Fruit fly (Drosophila melanogaster) whole organism, embryonic: ENCODE data around the gene teq.

ENCODE experiments used
- Asciz ChIP-seq: fragments of 200-800 bp; sonication (Bioruptor generic); optimal IDR thresholded peaks from 2 replicates; lab custom pipeline; 2017; ENCODE audit warnings: missing biosample characterization, mild to moderate bottlenecking, missing genetic modification characterization, missing genetic modification reagents
- CG10209 ChIP-seq: fragments of 200-800 bp; sonication (Bioruptor generic); optimal IDR thresholded peaks from 3 replicates; lab custom pipeline; 2017; ENCODE audit warnings: missing biosample characterization, mild to moderate bottlenecking, missing genetic modification characterization, missing genetic modification reagents
- CG10366 ChIP-seq: fragments of 200-800 bp; sonication (Bioruptor generic); IDR thresholded peaks from 2 replicates; pipeline ENCODE4 v1.3.6; 2022; ENCODE audit warnings: missing biosample characterization, missing genetic modification characterization
- CG11247 ChIP-seq: fragments of 200-800 bp; sonication (Bioruptor generic); IDR thresholded peaks from 2 replicates; pipeline ENCODE4 v1.3.6; 2022; ENCODE audit warnings: missing biosample characterization, missing genetic modification characterization
- CG11695 ChIP-seq: fragments of 200-800 bp; sonication (Bioruptor generic); IDR thresholded peaks from 3 replicates; pipeline ENCODE4 v1.3.6; 2022; ENCODE audit warnings: missing biosample characterization, missing genetic modification characterization
- CG12391 ChIP-seq: fragments of 200-800 bp; sonication (Bioruptor generic); optimal IDR thresholded peaks from 3 replicates; lab custom pipeline; 2018; ENCODE audit warnings: missing biosample characterization, mild to moderate bottlenecking, missing genetic modification characterization, moderate library complexity
- CG14050 ChIP-seq: fragments of 200-800 bp; sonication (Bioruptor generic); IDR thresholded peaks from 3 replicates; pipeline ENCODE4 v1.3.6; 2022; ENCODE audit warnings: missing biosample characterization, missing genetic modification characterization
- CG14667 ChIP-seq: fragments of 200-800 bp; sonication (Bioruptor generic); IDR thresholded peaks from 2 replicates; pipeline ENCODE4 v1.3.6; 2022; ENCODE audit warnings: missing biosample characterization, missing genetic modification characterization
- CG15601 ChIP-seq: fragments of 200-800 bp; sonication (Bioruptor generic); optimal IDR thresholded peaks from 3 replicates; lab custom pipeline; 2019; ENCODE audit warnings: missing biosample characterization, mild to moderate bottlenecking, missing genetic modification characterization, moderate library complexity
- CG16815 ChIP-seq: fragments of 200-800 bp; sonication (Bioruptor generic); optimal IDR thresholded peaks from 3 replicates; lab custom pipeline; 2017; ENCODE audit warnings: missing biosample characterization, mild to moderate bottlenecking, missing genetic modification characterization
- CG17328 ChIP-seq: fragments of 200-800 bp; sonication (Bioruptor generic); IDR thresholded peaks from 2 replicates; pipeline ENCODE4 v1.3.6; 2022; ENCODE audit warnings: missing biosample characterization, missing genetic modification characterization
- CG17359 ChIP-seq: fragments of 200-800 bp; sonication (Bioruptor generic); optimal IDR thresholded peaks from 3 replicates; lab custom pipeline; 2018; ENCODE audit warnings: missing biosample characterization, mild to moderate bottlenecking, missing genetic modification characterization, moderate library complexity
- CG17612 ChIP-seq: fragments of 200-800 bp; sonication (Bioruptor generic); IDR thresholded peaks from 2 replicates; pipeline ENCODE4 v1.3.6; 2022; ENCODE audit warnings: missing biosample characterization, missing genetic modification characterization
- CG18599 ChIP-seq: fragments of 200-800 bp; sonication (Bioruptor generic); optimal IDR thresholded peaks from 3 replicates; lab custom pipeline; 2017; ENCODE audit warnings: missing biosample characterization, missing genetic modification characterization, mild to moderate bottlenecking, moderate library complexity, missing genetic modification reagents
- CG2116 ChIP-seq: fragments of 200-800 bp; sonication (Bioruptor generic); optimal IDR thresholded peaks from 3 replicates; lab custom pipeline; 2018; ENCODE audit warnings: missing biosample characterization, mild to moderate bottlenecking, missing genetic modification characterization
- CG30431 ChIP-seq: fragments of 200-800 bp; sonication (Bioruptor generic); optimal IDR thresholded peaks from 2 replicates; lab custom pipeline; 2017; ENCODE audit warnings: missing biosample characterization, missing genetic modification characterization
- CG32532 ChIP-seq: fragments of 200-800 bp; sonication (Bioruptor generic); IDR thresholded peaks from 2 replicates; pipeline ENCODE4 v1.3.6; 2022; ENCODE audit warnings: missing biosample characterization, missing genetic modification characterization
- CG7372 ChIP-seq: fragments of 200-800 bp; sonication (Bioruptor generic); IDR thresholded peaks from 2 replicates; pipeline ENCODE4 v1.3.6; 2022; ENCODE audit warnings: missing biosample characterization, missing genetic modification characterization
- CG8290 ChIP-seq, 3 experiments: fragments of 200-800 bp; sonication (Bioruptor generic); optimal IDR thresholded peaks; 2 replicates each; lab custom pipeline; 2016 to 2019; ENCODE audit warnings: missing biosample characterization in 3 of 3, missing genetic modification characterization in 3 of 3, mild to moderate bottlenecking in 2 of 3, moderate library complexity in 1 of 3
- CG8478 ChIP-seq: fragments of >200 bp; optimal IDR thresholded peaks from 2 replicates; lab custom pipeline; 2018
- CG9797 ChIP-seq: fragments of 200-800 bp; sonication (Bioruptor generic); optimal IDR thresholded peaks from 3 replicates; lab custom pipeline; 2018; ENCODE audit warnings: missing biosample characterization, mild to moderate bottlenecking, missing genetic modification characterization
- Camta ChIP-seq: fragments of 200-800 bp; sonication (Bioruptor generic); optimal IDR thresholded peaks from 2 replicates; lab custom pipeline; 2016; ENCODE audit warnings: missing biosample characterization, missing genetic modification characterization
- Dip2 ChIP-seq: fragments of 200-800 bp; sonication (Bioruptor generic); IDR thresholded peaks from 2 replicates; pipeline ENCODE4 v1.3.6; 2022; ENCODE audit warnings: missing biosample characterization, missing genetic modification characterization
- Dp ChIP-seq: fragments of 200-800 bp; sonication (Bioruptor generic); optimal IDR thresholded peaks from 2 replicates; lab custom pipeline; 2018; ENCODE audit warnings: missing biosample characterization, mild to moderate bottlenecking, missing genetic modification characterization, moderate library complexity
- HLHmδ ChIP-seq: fragments of 200-800 bp; sonication (Bioruptor generic); optimal IDR thresholded peaks from 2 replicates; lab custom pipeline; 2018; ENCODE audit warnings: missing biosample characterization, mild to moderate bottlenecking, missing genetic modification characterization, moderate library complexity
- MESR4 ChIP-seq: fragments of 200-800 bp; sonication (Bioruptor generic); optimal IDR thresholded peaks from 2 replicates; lab custom pipeline; 2018; ENCODE audit warnings: missing biosample characterization, mild to moderate bottlenecking, missing genetic modification characterization, moderate library complexity
- Oaz ChIP-seq: fragments of 200-800 bp; sonication (Bioruptor generic); IDR thresholded peaks from 2 replicates; pipeline ENCODE4 v1.3.6; 2022; ENCODE audit warnings: missing biosample characterization, missing genetic modification characterization
- Sox100B ChIP-seq: fragments of 200-800 bp; sonication (Bioruptor generic); optimal IDR thresholded peaks from 3 replicates; lab custom pipeline; 2018; ENCODE audit warnings: missing biosample characterization, mild to moderate bottlenecking, missing genetic modification characterization
- Sry-β ChIP-seq: fragments of 200-800 bp; sonication (Bioruptor generic); optimal IDR thresholded peaks from 2 replicates; lab custom pipeline; 2018; ENCODE audit warnings: missing biosample characterization, mild to moderate bottlenecking, missing genetic modification characterization, moderate library complexity
- ab ChIP-seq: fragments of 200-800 bp; sonication (Bioruptor generic); optimal IDR thresholded peaks from 2 replicates; lab custom pipeline; 2016; ENCODE audit warnings: missing biosample characterization, missing genetic modification characterization
- az2 ChIP-seq: fragments of 200-800 bp; sonication (Bioruptor generic); optimal IDR thresholded peaks from 3 replicates; lab custom pipeline; 2016; ENCODE audit warnings: missing biosample characterization, missing genetic modification characterization
- cg ChIP-seq: fragments of 200-800 bp; sonication (Bioruptor generic); optimal IDR thresholded peaks from 3 replicates; lab custom pipeline; 2019; ENCODE audit warnings: missing biosample characterization, mild to moderate bottlenecking, missing genetic modification characterization, moderate library complexity
- croc ChIP-seq: fragments of 200-800 bp; sonication (Bioruptor generic); conservative IDR thresholded peaks from 3 replicates; pipeline ENCODE4 v1.3.6; 2022; ENCODE audit warnings: missing biosample characterization, missing genetic modification characterization
- dimm ChIP-seq: fragments of 200-800 bp; sonication (Bioruptor generic); IDR thresholded peaks from 2 replicates; pipeline ENCODE4 v1.3.6; 2022; ENCODE audit warnings: missing biosample characterization, missing genetic modification characterization
- ewg ChIP-seq: fragments of 200-800 bp; sonication (Bioruptor generic); optimal IDR thresholded peaks from 3 replicates; lab custom pipeline; 2017; ENCODE audit warnings: mild to moderate bottlenecking, missing biosample characterization, missing genetic modification reagents, missing genetic modification characterization
- fd102C ChIP-seq: fragments of 200-800 bp; sonication (Bioruptor generic); optimal IDR thresholded peaks from 2 replicates; lab custom pipeline; 2018; ENCODE audit warnings: missing biosample characterization, mild to moderate bottlenecking, missing genetic modification characterization, moderate library complexity
- ftz-f1 ChIP-seq: fragments of 200-800 bp; sonication (Bioruptor generic); optimal IDR thresholded peaks from 2 replicates; lab custom pipeline; 2016; ENCODE audit warnings: missing biosample characterization, missing genetic modification characterization
- gcm ChIP-seq: fragments of 200-800 bp; sonication (Bioruptor generic); optimal IDR thresholded peaks from 2 replicates; lab custom pipeline; 2019; ENCODE audit warnings: missing biosample characterization, mild to moderate bottlenecking, missing genetic modification characterization, moderate library complexity
- gem ChIP-seq: fragments of 200-800 bp; sonication (Bioruptor generic); optimal IDR thresholded peaks from 2 replicates; lab custom pipeline; 2019; ENCODE audit warnings: missing biosample characterization, mild to moderate bottlenecking, missing genetic modification characterization, moderate library complexity
- maf-S ChIP-seq: fragments of 200-800 bp; sonication (Bioruptor generic); optimal IDR thresholded peaks from 2 replicates; lab custom pipeline; 2016; ENCODE audit warnings: missing biosample characterization, missing genetic modification characterization
- nerfin-2 ChIP-seq: fragments of 200-800 bp; sonication (Bioruptor generic); IDR thresholded peaks from 2 replicates; pipeline ENCODE4 v1.3.6; 2022; ENCODE audit warnings: missing biosample characterization, missing genetic modification characterization; ENCODE audit not compliant: partially characterized antibody
- otp ChIP-seq: fragments of 200-800 bp; sonication (Bioruptor generic); IDR thresholded peaks from 3 replicates; pipeline ENCODE4, ENCODE4 v1.3.6; 2022; ENCODE audit warnings: missing biosample characterization, missing genetic modification characterization
- run ChIP-seq: fragments of 200-800 bp; sonication (Bioruptor generic); optimal IDR thresholded peaks from 3 replicates; lab custom pipeline; 2018; ENCODE audit warnings: missing biosample characterization, mild to moderate bottlenecking, missing genetic modification characterization
- salm ChIP-seq: fragments of 200-800 bp; sonication (Bioruptor generic); optimal IDR thresholded peaks from 2 replicates; lab custom pipeline; 2018; ENCODE audit warnings: missing biosample characterization, mild to moderate bottlenecking, missing genetic modification characterization
- sc ChIP-seq, 3 experiments: fragments of >200 bp in 2 of 3; fragments of 200-800 bp in 1 of 3; sonication (Bioruptor generic) in 1 of 3; optimal IDR thresholded peaks; 2 replicates in 2 of 3; 3 replicates in 1 of 3; lab custom pipeline; 2017; ENCODE audit warnings: mild to moderate bottlenecking in 1 of 3, missing biosample characterization in 1 of 3, missing genetic modification characterization in 1 of 3, missing genetic modification reagents in 1 of 3
- slou ChIP-seq: fragments of 200-800 bp; sonication (Bioruptor generic); optimal IDR thresholded peaks from 3 replicates; lab custom pipeline; 2016; ENCODE audit warnings: missing biosample characterization, missing genetic modification characterization
- sob ChIP-seq: fragments of 200-800 bp; sonication (Bioruptor generic); IDR thresholded peaks from 2 replicates; pipeline ENCODE4 v1.3.6; 2022; ENCODE audit warnings: missing biosample characterization, missing genetic modification characterization
- stwl ChIP-seq: fragments of 200-800 bp; sonication (Bioruptor generic); optimal IDR thresholded peaks from 3 replicates; lab custom pipeline; 2018; ENCODE audit warnings: missing biosample characterization, mild to moderate bottlenecking, missing genetic modification characterization, moderate library complexity
- tap ChIP-seq: fragments of 200-800 bp; optimal IDR thresholded peaks from 3 replicates; lab custom pipeline; 2019; ENCODE audit warnings: missing biosample characterization, mild to moderate bottlenecking, missing genetic modification characterization, moderate library complexity
- tll ChIP-seq, 2 experiments: fragments of 200-800 bp in 1 of 2; fragments of >200 bp in 1 of 2; sonication (Bioruptor generic) in 1 of 2; optimal IDR thresholded peaks; 2 replicates each; lab custom pipeline; 2017 to 2019; ENCODE audit warnings: missing biosample characterization in 2 of 2, missing genetic modification characterization in 2 of 2, mild to moderate bottlenecking in 1 of 2, moderate library complexity in 1 of 2

The teq gene

dm6 chr3L:9025680-9026079 lies 48.8 kb upstream of the teq start (continued):
- TF ChIP-seq MESR4 (GFP tag; lab: Kevin White, UChicago) (no peak), cg (GFP tag; lab: Kevin White, UChicago) (no peak), Oaz (GFP tag; lab: Robert Waterston, UW) (peak; percentile 78), CG7372 (GFP tag; lab: Robert Waterston, UW) (peak; percentile 87), CG18599 (GFP tag; lab: Kevin White, UChicago) (peak; percentile 77), az2 (GFP tag; lab: Kevin White, UChicago) (peak; percentile 79), otp (peak; percentile 70), gem (tag; lab: Kevin White, UChicago) (peak; percentile 93), CG14050 (GFP tag; lab: Robert Waterston, UW) (peak; percentile 81), Asciz (GFP tag; lab: Kevin White, UChicago) (peak; percentile 84), Sox100B (GFP tag; lab: Kevin White, UChicago) (peak; percentile 82), dimm (GFP tag; lab: Robert Waterston, UW) (peak; percentile 58), run (peak; percentile 92), CG9797 (GFP tag; lab: Kevin White, UChicago) (no peak), CG10366 (GFP tag; lab: Robert Waterston, UW) (peak; percentile 92), ewg (peak; percentile 72), CG32532 (peak; percentile 90), HLHmδ (GFP tag; lab: Kevin White, UChicago) (no peak), CG11695 (peak; percentile 92), ftz-f1 (GFP tag; lab: Kevin White, UChicago) (no peak), CG17359 (peak; percentile 86), CG16815 (peak; percentile 50), CG10209 (GFP tag; lab: Kevin White, UChicago) (peak; percentile 77), sc (optimal IDR thresholded peaks at IDR 0.05; lab: Kevin White, UChicago) (no peak), sc (GFP tag; optimal IDR thresholded peaks at IDR 0.05; lab: Kevin White, UChicago) (peak; percentile 64), CG15601 (peak; percentile 75), salm (tag; lab: Kevin White, UChicago) (peak; percentile 81), CG8478 (lab: Kevin White, UChicago) (no peak), CG11247 (GFP tag; lab: Robert Waterston, UW) (peak; percentile 78), CG30431 (peak; percentile 59), ab (GFP tag; lab: Kevin White, UChicago) (peak; percentile 37), Dp (GFP tag; lab: Kevin White, UChicago) (no peak), fd102C (GFP tag; lab: Kevin White, UChicago) (peak; percentile 61), CG12391 (tag; lab: Kevin White, UChicago) (peak; percentile 85), slou (GFP tag; lab: Kevin White, UChicago) (peak; percentile 54), maf-S (GFP tag; lab: Kevin White, UChicago) (peak; percentile 63), gcm (GFP tag; lab: Kevin White, UChicago) (peak; percentile 73), nerfin-2 (no peak), Sry-β (no peak), Dip2 (GFP tag; lab: Robert Waterston, UW) (0 out of 2 replicates have a peak, but pooled peaks have one; percentile 20), croc (GFP tag; lab: Robert Waterston, UW) (peak; percentile 86), Camta (GFP tag; lab: Kevin White, UChicago) (peak; percentile 87), CG8290 (GFP tag; optimal IDR thresholded peaks at IDR 0.05; lab: Kevin White, UChicago) (peak; percentile 85), CG8290 (tag; optimal IDR thresholded peaks at IDR 0.05; lab: Kevin White, UChicago) (peak in 1 of 2 experiments; percentile 57), tap (peak; percentile 81), stwl (tag; lab: Kevin White, UChicago) (no peak), tll (GFP tag; optimal IDR thresholded peaks at IDR 0.05; lab: Kevin White, UChicago) (no peak), sob (peak; percentile 91), CG17328 (GFP tag; lab: Robert Waterston, UW) (peak; percentile 92), CG14667 (GFP tag; lab: Robert Waterston, UW) (peak; percentile 84), CG17612 (peak; percentile 73), CG2116 (GFP tag; lab: Kevin White, UChicago) (peak; percentile 33)
